Worm (Caenorhabditis elegans) whole organism, L2 larva: Measurements from ENCODE around the gene irld-66.
A peak's percentile ranks its signal among the peaks of the same experiment; 100 is the strongest.

Experiments
- C34F6.9 ChIP-seq: fragments of 150-350 bp; optimal IDR thresholded peaks from 2 replicates; lab custom pipeline; 2014; ENCODE audit warnings: missing biosample characterization, missing genetic modification characterization
- F13H6.1 ChIP-seq: sonication (generic microtip); optimal IDR thresholded peaks from 2 replicates; lab custom pipeline; 2016; ENCODE audit warnings: missing genetic modification characterization, missing compliant biosample characterization
- R02D3.7 ChIP-seq: fragments of 150-350 bp; optimal IDR thresholded peaks from 2 replicates; lab custom pipeline; 2014; ENCODE audit warnings: missing biosample characterization, missing genetic modification characterization
- Y55F3AM.14 ChIP-seq: fragments of 200-800 bp; sonication (Bioruptor generic); optimal IDR thresholded peaks from 2 replicates; lab custom pipeline; 2018; ENCODE audit warnings: mild to moderate bottlenecking, missing genetic modification characterization, missing compliant biosample characterization
- ZK546.5 ChIP-seq: sonication (generic microtip); optimal IDR thresholded peaks from 2 replicates; lab custom pipeline; 2017; ENCODE audit warnings: missing biosample characterization, missing genetic modification characterization
- alr-1 ChIP-seq: fragments of 150-350 bp; optimal IDR thresholded peaks from 2 replicates; lab custom pipeline; 2014; ENCODE audit warnings: missing biosample characterization, missing genetic modification characterization
- aly-2 ChIP-seq: fragments of 150-350 bp; optimal IDR thresholded peaks from 2 replicates; lab custom pipeline; 2014; ENCODE audit warnings: missing biosample characterization, missing genetic modification characterization
- ama-1 ChIP-seq: fragments of 150-350 bp; optimal IDR thresholded peaks from 2 replicates; lab custom pipeline; 2018; ENCODE audit warnings: inconsistent platforms
- blmp-1 ChIP-seq: sonication (generic microtip); optimal IDR thresholded peaks from 2 replicates; lab custom pipeline; 2017; ENCODE audit warnings: missing genetic modification characterization, mild to moderate bottlenecking, missing compliant biosample characterization, antibody characterized with exemption, moderate library complexity; ENCODE audit not compliant: insufficient read depth
- ceh-16 ChIP-seq: fragments of 150-350 bp; optimal IDR thresholded peaks from 2 replicates; lab custom pipeline; 2014; ENCODE audit warnings: missing biosample characterization, missing genetic modification characterization
- ceh-82 ChIP-seq: fragments of 150-350 bp; optimal IDR thresholded peaks from 2 replicates; lab custom pipeline; 2014; ENCODE audit warnings: missing biosample characterization, missing genetic modification characterization
- crh-2 ChIP-seq: sonication (generic microtip); optimal IDR thresholded peaks from 2 replicates; lab custom pipeline; 2017; ENCODE audit warnings: missing biosample characterization, missing genetic modification characterization
- dmd-4 ChIP-seq: sonication (generic microtip); optimal IDR thresholded peaks from 2 replicates; lab custom pipeline; 2017; ENCODE audit warnings: missing biosample characterization, missing genetic modification characterization
- egl-27 ChIP-seq: sonication (generic microtip); optimal IDR thresholded peaks from 3 replicates; lab custom pipeline; 2017; ENCODE audit warnings: missing biosample characterization, missing genetic modification reagents, missing genetic modification characterization
- elt-1 ChIP-seq: fragments of 150-350 bp; optimal IDR thresholded peaks from 2 replicates; lab custom pipeline; 2014; ENCODE audit warnings: missing biosample characterization, missing genetic modification characterization
- elt-3 ChIP-seq: sonication (generic microtip); optimal IDR thresholded peaks from 2 replicates; lab custom pipeline; 2017; ENCODE audit warnings: missing biosample characterization, missing genetic modification characterization
- fos-1 ChIP-seq: fragments of 150-350 bp; optimal IDR thresholded peaks from 2 replicates; lab custom pipeline; 2014; ENCODE audit warnings: missing biosample characterization, missing genetic modification characterization
- gmeb-1 ChIP-seq: fragments of 150-350 bp; optimal IDR thresholded peaks from 2 replicates; lab custom pipeline; 2014; ENCODE audit warnings: missing biosample characterization, missing genetic modification characterization
- lin-11 ChIP-seq: fragments of 150-350 bp; sonication (generic microtip); optimal IDR thresholded peaks from 2 replicates; lab custom pipeline; 2014; ENCODE audit warnings: missing biosample characterization, missing genetic modification characterization, inconsistent platforms, mixed read lengths
- lin-13 ChIP-seq: fragments of 150-350 bp; optimal IDR thresholded peaks from 2 replicates; lab custom pipeline; 2014; ENCODE audit warnings: missing biosample characterization, missing genetic modification reagents, missing genetic modification characterization
- lin-39 ChIP-seq: fragments of 150-350 bp; optimal IDR thresholded peaks from 2 replicates; lab custom pipeline; 2014; ENCODE audit warnings: missing biosample characterization, missing genetic modification reagents, missing genetic modification characterization
- lsy-2 ChIP-seq, 2 experiments: fragments of 150-350 bp in 1 of 2; sonication (generic microtip) in 1 of 2; optimal IDR thresholded peaks; 2 replicates each; lab custom pipeline; 2014 to 2017; ENCODE audit warnings: missing biosample characterization in 2 of 2, missing genetic modification characterization in 2 of 2
- mab-5 ChIP-seq: fragments of 150-350 bp; optimal IDR thresholded peaks from 2 replicates; lab custom pipeline; 2014; ENCODE audit warnings: missing biosample characterization, missing genetic modification characterization
- mbf-1 ChIP-seq: sonication (generic microtip); optimal IDR thresholded peaks from 2 replicates; lab custom pipeline; 2017; ENCODE audit warnings: missing biosample characterization, missing genetic modification characterization
- mdl-1 ChIP-seq, 2 experiments: fragments of 150-350 bp in 1 of 2; sonication (generic microtip) in 1 of 2; optimal IDR thresholded peaks; 2 replicates each; lab custom pipeline; 2017; ENCODE audit warnings: missing biosample characterization in 2 of 2, missing genetic modification characterization in 2 of 2
- nhr-10 ChIP-seq: sonication (generic microtip); optimal IDR thresholded peaks from 2 replicates; lab custom pipeline; 2017; ENCODE audit warnings: missing biosample characterization, missing genetic modification characterization
- nhr-11 ChIP-seq: fragments of 150-350 bp; optimal IDR thresholded peaks from 2 replicates; lab custom pipeline; 2014; ENCODE audit warnings: missing biosample characterization, missing genetic modification characterization
- nhr-12 ChIP-seq: fragments of 150-350 bp; optimal IDR thresholded peaks from 2 replicates; lab custom pipeline; 2014; ENCODE audit warnings: missing biosample characterization, missing genetic modification characterization
- nhr-129 ChIP-seq: fragments of 150-350 bp; optimal IDR thresholded peaks from 2 replicates; lab custom pipeline; 2014; ENCODE audit warnings: missing biosample characterization, missing genetic modification characterization
- nhr-21 ChIP-seq: fragments of 150-350 bp; optimal IDR thresholded peaks from 2 replicates; lab custom pipeline; 2014; ENCODE audit warnings: missing biosample characterization, missing genetic modification characterization
- nhr-23 ChIP-seq: fragments of 150-350 bp; optimal IDR thresholded peaks from 2 replicates; lab custom pipeline; 2014; ENCODE audit warnings: missing biosample characterization, missing genetic modification reagents, missing genetic modification characterization
- nhr-237 ChIP-seq: fragments of 150-350 bp; optimal IDR thresholded peaks from 2 replicates; lab custom pipeline; 2014; ENCODE audit warnings: missing biosample characterization, missing genetic modification characterization
- nhr-25 ChIP-seq: fragments of 150-350 bp; sonication (generic microtip); optimal IDR thresholded peaks from 3 replicates; lab custom pipeline; 2014; ENCODE audit warnings: missing biosample characterization, missing genetic modification characterization
- nhr-6 ChIP-seq: fragments of 150-350 bp; optimal IDR thresholded peaks from 2 replicates; lab custom pipeline; 2014; ENCODE audit warnings: missing biosample characterization, missing genetic modification characterization
- nhr-77 ChIP-seq: fragments of 150-350 bp; optimal IDR thresholded peaks from 2 replicates; lab custom pipeline; 2014; ENCODE audit warnings: missing biosample characterization, missing genetic modification characterization
- peb-1 ChIP-seq: fragments of 150-350 bp; optimal IDR thresholded peaks from 2 replicates; lab custom pipeline; 2014; ENCODE audit warnings: missing biosample characterization, missing genetic modification characterization
- sem-4 ChIP-seq: fragments of 150-350 bp; optimal IDR thresholded peaks from 2 replicates; lab custom pipeline; 2014; ENCODE audit warnings: missing biosample characterization, missing genetic modification reagents, missing genetic modification characterization
- skn-1 ChIP-seq: sonication (generic microtip); optimal IDR thresholded peaks from 2 replicates; lab custom pipeline; 2017; ENCODE audit warnings: missing biosample characterization, missing genetic modification characterization
- sma-3 ChIP-seq: sonication (generic microtip); optimal IDR thresholded peaks from 2 replicates; lab custom pipeline; 2016; ENCODE audit warnings: missing genetic modification reagents, missing genetic modification characterization, missing compliant biosample characterization
- sma-9 ChIP-seq, 2 experiments: fragments of 150-350 bp in 1 of 2; sonication (generic microtip) in 1 of 2; optimal IDR thresholded peaks; 2 replicates each; lab custom pipeline; 2014 to 2016; ENCODE audit warnings: missing genetic modification characterization in 2 of 2, mild to moderate bottlenecking in 1 of 2, missing biosample characterization in 1 of 2, missing compliant biosample characterization in 1 of 2, missing genetic modification reagents in 1 of 2, moderate library complexity in 1 of 2
- snpc-4 ChIP-seq: fragments of 150-350 bp; optimal IDR thresholded peaks from 2 replicates; lab custom pipeline; 2014; ENCODE audit warnings: missing biosample characterization, missing genetic modification characterization
- unc-39 ChIP-seq: fragments of 150-350 bp; optimal IDR thresholded peaks from 2 replicates; lab custom pipeline; 2014; ENCODE audit warnings: missing biosample characterization, missing genetic modification characterization
- unc-55 ChIP-seq: fragments of 150-350 bp; sonication (generic microtip); optimal IDR thresholded peaks from 3 replicates; lab custom pipeline; 2014; ENCODE audit warnings: missing biosample characterization, missing genetic modification reagents, missing genetic modification characterization
- unc-62 ChIP-seq: fragments of 150-350 bp; optimal IDR thresholded peaks from 2 replicates; lab custom pipeline; 2014; ENCODE audit warnings: missing biosample characterization, missing genetic modification reagents, missing genetic modification characterization
- zag-1 ChIP-seq: fragments of 150-350 bp; optimal IDR thresholded peaks from 2 replicates; lab custom pipeline; 2014; ENCODE audit warnings: missing biosample characterization, missing genetic modification characterization
- ztf-1 ChIP-seq: fragments of 200-800 bp; sonication (Bioruptor generic); conservative IDR thresholded peaks from 2 replicates; pipeline ENCODE4 v1.3.6; 2022; ENCODE audit warnings: missing genetic modification characterization, missing compliant biosample characterization
- ztf-11 ChIP-seq: sonication (generic microtip); optimal IDR thresholded peaks from 2 replicates; lab custom pipeline; 2017; ENCODE audit warnings: missing biosample characterization, missing genetic modification characterization
- ztf-4 ChIP-seq: fragments of 150-350 bp; optimal IDR thresholded peaks from 2 replicates; lab custom pipeline; 2014; ENCODE audit warnings: missing biosample characterization, missing genetic modification characterization

irld-66 gene

ce11 chrII:2975561-2976230 is 35.0 kb upstream of the irld-66 start:
- TF ChIP-seq sma-3 (no peak), ama-1 (no peak), gmeb-1 (tag; lab: Kevin White, UChicago) (peak; percentile 35), C34F6.9 (tag; lab: Kevin White, UChicago) (no peak), nhr-10 (tag; lab: Kevin White, UChicago) (no peak), nhr-25 (peak; percentile 66), elt-3 (tag; lab: Kevin White, UChicago) (no peak), elt-1 (tag; lab: Kevin White, UChicago) (no peak), F13H6.1 (tag; lab: Kevin White, UChicago) (no peak), ztf-1 (no peak), aly-2 (tag; lab: Kevin White, UChicago) (no peak), nhr-21 (tag; lab: Kevin White, UChicago) (no peak), fos-1 (tag; lab: Kevin White, UChicago) (peak; percentile 69), unc-62 (GFP tag; lab: Kevin White, UChicago) (no peak), skn-1 (tag; lab: Kevin White, UChicago) (no peak), ceh-16 (tag; lab: Kevin White, UChicago) (no peak), ztf-11 (tag; lab: Kevin White, UChicago) (no peak), mdl-1 (tag; optimal IDR thresholded peaks at IDR 0.05; lab: Kevin White, UChicago) (peak in 1 of 2 experiments; percentile 3), mab-5 (no peak), lin-11 (no peak), alr-1 (no peak), crh-2 (tag; lab: Kevin White, UChicago) (peak; percentile 68), nhr-11 (tag; lab: Kevin White, UChicago) (no peak), sma-9 (GFP tag; optimal IDR thresholded peaks at IDR 0.05; lab: Kevin White, UChicago) (peak; percentile 44), sma-9 (tag; optimal IDR thresholded peaks at IDR 0.05; lab: Kevin White, UChicago) (no peak), ztf-4 (tag; lab: Kevin White, UChicago) (no peak), nhr-6 (no peak), blmp-1 (tag; lab: Kevin White, UChicago) (no peak), peb-1 (no peak), lsy-2 (tag; optimal IDR thresholded peaks at IDR 0.05; lab: Kevin White, UChicago) (peak in 1 of 2 experiments; percentile 24)
- TF ChIP-seq, all 48 proteins: peak for 7

- TF ChIP-seq snpc-4 (tag; lab: Kevin White, UChicago) (peak; percentile 72), nhr-25 (peak; percentile 97), ceh-82 (peak; percentile 26), nhr-21 (tag; lab: Kevin White, UChicago) (peak; percentile 96), nhr-10 (tag; lab: Kevin White, UChicago) (peak; percentile 51), ztf-11 (tag; lab: Kevin White, UChicago) (peak; percentile 71), lin-13 (GFP tag; lab: Kevin White, UChicago) (peak; percentile 96), ztf-4 (tag; lab: Kevin White, UChicago) (peak; percentile 96), unc-39 (tag; lab: Kevin White, UChicago) (no peak), elt-3 (tag; lab: Kevin White, UChicago) (no peak), R02D3.7 (tag; lab: Kevin White, UChicago) (peak; percentile 40), lsy-2 (tag; optimal IDR thresholded peaks at IDR 0.05; lab: Kevin White, UChicago) (peak; percentile 90 to 93), crh-2 (tag; lab: Kevin White, UChicago) (peak; percentile 96), lin-11 (peak; percentile 86), Y55F3AM.14 (GFP tag; lab: Kevin White, UChicago) (peak; percentile 97), unc-55 (peak; percentile 89), mbf-1 (no peak), nhr-129 (tag; lab: Kevin White, UChicago) (peak; percentile 90), aly-2 (tag; lab: Kevin White, UChicago) (no peak), gmeb-1 (tag; lab: Kevin White, UChicago) (peak; percentile 91), lin-39 (tag; lab: Kevin White, UChicago) (no peak), dmd-4 (no peak), ZK546.5 (peak; percentile 32), ama-1 (peak; percentile 81), mab-5 (peak; percentile 95), egl-27 (tag; lab: Kevin White, UChicago) (peak; percentile 99), sma-3 (peak; percentile 88), blmp-1 (tag; lab: Kevin White, UChicago) (peak; percentile 79), nhr-12 (tag; lab: Kevin White, UChicago) (no peak), nhr-77 (tag; lab: Kevin White, UChicago) (peak; percentile 30), skn-1 (tag; lab: Kevin White, UChicago) (no peak), C34F6.9 (tag; lab: Kevin White, UChicago) (peak; percentile 90), F13H6.1 (tag; lab: Kevin White, UChicago) (peak; percentile 97), peb-1 (no peak), unc-62 (GFP tag; lab: Kevin White, UChicago) (peak; percentile 16), nhr-237 (peak; percentile 69), alr-1 (no peak), zag-1 (tag; lab: Kevin White, UChicago) (peak; percentile 90), ztf-1 (no peak), elt-1 (tag; lab: Kevin White, UChicago) (peak; percentile 49), nhr-23 (no peak), sem-4 (tag; lab: Kevin White, UChicago) (peak; percentile 93)
Observed at ce11 chrII:2973940-2974402, 33.3 kb upstream of the irld-66 start.
